Worm (Caenorhabditis elegans): Measurements from ENCODE around the gene T01C4.8.

T01C4.8 gene

DNA sequence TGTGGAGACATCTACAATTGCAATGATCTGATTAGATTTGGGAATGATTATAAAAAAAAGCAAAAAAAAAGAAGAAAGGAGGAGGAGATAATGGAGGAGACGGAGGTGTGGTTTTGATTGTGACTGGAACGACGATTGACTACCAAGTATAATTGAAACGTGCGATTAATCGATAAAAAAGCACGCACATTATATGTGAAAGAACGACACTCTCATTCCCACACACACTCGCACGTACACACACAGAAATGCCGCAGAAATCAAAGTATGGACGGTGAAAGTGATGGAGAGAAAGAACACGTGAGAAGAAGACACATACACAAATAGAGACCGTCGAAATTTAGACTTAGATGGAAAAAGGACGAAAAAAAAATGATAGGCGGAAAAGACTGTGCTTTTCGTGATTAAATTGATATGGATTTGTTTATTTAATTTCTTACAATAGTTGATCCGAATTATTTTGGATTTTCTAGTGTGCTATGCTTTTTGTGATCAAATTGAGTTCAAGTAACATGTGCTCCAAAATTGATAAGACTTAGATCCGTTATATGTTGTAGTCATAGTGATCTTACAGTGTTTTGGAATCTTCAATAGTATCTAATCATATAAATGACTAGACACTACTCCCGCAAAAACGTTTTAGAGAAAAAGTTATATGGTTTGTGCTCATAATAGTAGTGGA lies 35.5 kb downstream of the T01C4.8 start, which contains the start of gene nhr-135 (continued):
- peak; percentile 98 for TF ChIP-seq nhr-77 (tag; optimal IDR thresholded peaks at IDR 0.05)
- peak in 1 of 2 experiments; percentile 32 for TF ChIP-seq unc-62 (GFP tag; optimal IDR thresholded peaks at IDR 0.05 in 1 of 2)
- no peak for TF ChIP-seq unc-62 (tag; optimal IDR thresholded peaks at IDR 0.05)
- peak; percentile 89 for TF ChIP-seq nhr-48 (tag; optimal IDR thresholded peaks at IDR 0.05)
- TF ChIP-seq lin-1 (GFP tag; IDR thresholded peaks at IDR 0.05) = peak; percentile 62; the same call in 1 of the 2 replicates
- TF ChIP-seq ceh-82 (tag; optimal IDR thresholded peaks at IDR 0.05) = no peak
- peak; percentile 46 for TF ChIP-seq duxl-1 (tag; optimal IDR thresholded peaks at IDR 0.05; ENCODE audit: poor library complexity)
- TF ChIP-seq pqm-1 (tag; optimal IDR thresholded peaks at IDR 0.05) = peak; percentile 57
- TF ChIP-seq dve-1 (tag; optimal IDR thresholded peaks at IDR 0.05; ENCODE audit: insufficient read depth) = peak; percentile 78
- no peak for TF ChIP-seq Y5F2A.4 (GFP tag; optimal IDR thresholded peaks at IDR 0.05)
- TF ChIP-seq mep-1 (tag; optimal IDR thresholded peaks at IDR 0.05) = peak; percentile 72
- TF ChIP-seq jun-1 (tag; optimal IDR thresholded peaks at IDR 0.05) = no peak
- TF ChIP-seq mdl-1 (tag; optimal IDR thresholded peaks at IDR 0.05) = peak; percentile 82 to 97
- no peak for TF ChIP-seq ceh-44 (GFP tag; IDR thresholded peaks at IDR 0.05)
- TF ChIP-seq Y48G9A.11 (GFP tag; IDR thresholded peaks at IDR 0.05) = no peak
- TF ChIP-seq lin-39 (tag; optimal IDR thresholded peaks at IDR 0.05) = no peak
- no peak for TF ChIP-seq fkh-10 (GFP tag; optimal IDR thresholded peaks at IDR 0.05)
- TF ChIP-seq gei-8 (GFP tag; optimal IDR thresholded peaks at IDR 0.05) = peak; percentile 4
- peak; percentile 0 for TF ChIP-seq fos-1 (tag; optimal IDR thresholded peaks at IDR 0.05)
- no peak for TF ChIP-seq egl-27 (tag; optimal IDR thresholded peaks at IDR 0.05)
- peak; percentile 5 for TF ChIP-seq cey-2 (tag; optimal IDR thresholded peaks at IDR 0.05; ENCODE audit: borderline replicate concordance, insufficient read depth)
- peak; percentile 87 for TF ChIP-seq mxl-3 (GFP tag; optimal IDR thresholded peaks at IDR 0.05)
- no peak for TF ChIP-seq T26A8.4 (GFP tag; IDR thresholded peaks at IDR 0.05)
- TF ChIP-seq nhr-10 (tag; optimal IDR thresholded peaks at IDR 0.05) = peak; percentile 70
- peak in 1 of 2 experiments; percentile 7 for TF ChIP-seq daf-16 (GFP tag; optimal IDR thresholded peaks at IDR 0.05)
- TF ChIP-seq daf-16 (tag; optimal IDR thresholded peaks at IDR 0.05) = peak; percentile 84
- TF ChIP-seq nhr-6 (tag; optimal IDR thresholded peaks at IDR 0.05) = peak; percentile 6
- TF ChIP-seq skn-1 (tag; optimal IDR thresholded peaks at IDR 0.05) = no peak
- peak; percentile 24 for TF ChIP-seq nhr-25 (tag; optimal IDR thresholded peaks at IDR 0.05; ENCODE audit: borderline replicate concordance, insufficient read depth)
- TF ChIP-seq dmd-6 (GFP tag; IDR thresholded peaks at IDR 0.05) = peak; percentile 94
- no peak for TF ChIP-seq zag-1 (tag; optimal IDR thresholded peaks at IDR 0.05)
- peak; percentile 98 for TF ChIP-seq aha-1 (tag)
- no peak for TF ChIP-seq daf-19 (GFP tag; conservative IDR thresholded peaks at IDR 0.05)
- TF ChIP-seq Y75B8A.6 (GFP tag; IDR thresholded peaks at IDR 0.05) = no peak
- peak; percentile 32 for TF ChIP-seq ztf-7 (tag; optimal IDR thresholded peaks at IDR 0.05)
- no peak for TF ChIP-seq F26F4.8 (GFP tag; conservative IDR thresholded peaks at IDR 0.05)
- peak; percentile 93 for TF ChIP-seq hlh-11 (tag; optimal IDR thresholded peaks at IDR 0.05)
- peak in 1 of 2 experiments; percentile 46 for TF ChIP-seq lsy-2 (tag; optimal IDR thresholded peaks at IDR 0.05)
- TF ChIP-seq F10B5.3 (tag; optimal IDR thresholded peaks at IDR 0.05) = no peak
- peak; percentile 90 for TF ChIP-seq hlh-30 (tag; optimal IDR thresholded peaks at IDR 0.05; ENCODE audit: insufficient read depth)
- TF ChIP-seq spr-1 (tag; optimal IDR thresholded peaks at IDR 0.05) = peak; percentile 7
- TF ChIP-seq ctbp-1 (GFP tag; IDR thresholded peaks at IDR 0.05) = 0 out of 2 replicates have a peak, but pooled peaks have one; percentile 33
